Worm (Caenorhabditis elegans) whole organism, L4 larva: ENCODE data around the gene F22E12.3.

Experiments used
- F37D6.2 ChIP-seq: sonication (generic microtip); optimal IDR thresholded peaks from 2 replicates; lab custom pipeline; 2016; ENCODE audit warnings: mild to moderate bottlenecking, missing genetic modification characterization, missing compliant biosample characterization
- F44E2.7 ChIP-seq: fragments of 200-800 bp; sonication (Bioruptor generic); IDR thresholded peaks from 2 replicates; pipeline ENCODE4 v2.1.2; 2022; ENCODE audit warnings: missing genetic modification characterization, missing compliant biosample characterization
- F49E8.2 ChIP-seq: sonication (generic microtip); optimal IDR thresholded peaks from 2 replicates; lab custom pipeline; 2016; ENCODE audit warnings: missing compliant biosample characterization, mild to moderate bottlenecking, missing genetic modification characterization, borderline replicate concordance
- R02D3.7 ChIP-seq: fragments of 150-350 bp; sonication (generic microtip); optimal IDR thresholded peaks from 3 replicates; lab custom pipeline; 2014; ENCODE audit warnings: missing biosample characterization, missing genetic modification characterization
- Y105C5A.15 ChIP-seq: fragments of 200-800 bp; sonication (Bioruptor generic); IDR thresholded peaks from 2 replicates; pipeline ENCODE4 v1.3.6; 2022; ENCODE audit warnings: missing genetic modification characterization, missing compliant biosample characterization
- Y5F2A.4 ChIP-seq: fragments of 200-800 bp; sonication (Bioruptor generic); optimal IDR thresholded peaks from 2 replicates; lab custom pipeline; 2018; ENCODE audit warnings: mild to moderate bottlenecking, missing genetic modification characterization, missing compliant biosample characterization
- Y75B8A.6 ChIP-seq: fragments of 200-800 bp; sonication (Bioruptor generic); IDR thresholded peaks from 2 replicates; pipeline ENCODE4 v1.3.6; 2022; ENCODE audit warnings: missing genetic modification reagents, missing genetic modification characterization, missing compliant biosample characterization
- aha-1 ChIP-seq: fragments of 150-350 bp; peaks from one replicate; lab custom pipeline; 2014; ENCODE audit warnings: missing biosample characterization, missing genetic modification characterization
- ceh-28 ChIP-seq: fragments of 150-350 bp; optimal IDR thresholded peaks from 2 replicates; lab custom pipeline; 2014; ENCODE audit warnings: missing biosample characterization, missing genetic modification reagents, missing genetic modification characterization
- ceh-32 ChIP-seq: sonication (generic microtip); optimal IDR thresholded peaks from 2 replicates; lab custom pipeline; 2016; ENCODE audit warnings: mild to moderate bottlenecking, missing genetic modification characterization, missing compliant biosample characterization; ENCODE audit not compliant: poor library complexity
- cey-2 ChIP-seq: sonication (generic microtip); optimal IDR thresholded peaks from 3 replicates; lab custom pipeline; 2017; ENCODE audit warnings: missing genetic modification characterization, mild to moderate bottlenecking, missing compliant biosample characterization, antibody characterized with exemption, borderline replicate concordance; ENCODE audit not compliant: insufficient read depth
- daf-19 ChIP-seq: fragments of 200-800 bp; sonication (Bioruptor generic); conservative IDR thresholded peaks from 2 replicates; pipeline ENCODE4 v1.3.6; 2022; ENCODE audit warnings: missing genetic modification characterization, missing compliant biosample characterization
- daf-8 ChIP-seq: fragments of 200-800 bp; sonication (Bioruptor generic); IDR thresholded peaks from 2 replicates; pipeline ENCODE4 v1.3.6; 2022; ENCODE audit warnings: missing genetic modification characterization, missing compliant biosample characterization
- dpl-1 ChIP-seq: fragments of 150-350 bp; optimal IDR thresholded peaks from 2 replicates; lab custom pipeline; 2014; ENCODE audit warnings: missing biosample characterization, missing genetic modification reagents, missing genetic modification characterization
- duxl-1 ChIP-seq: sonication (generic microtip); optimal IDR thresholded peaks from 2 replicates; lab custom pipeline; 2016; ENCODE audit warnings: mild to moderate bottlenecking, missing genetic modification characterization, moderate library complexity, missing compliant biosample characterization; ENCODE audit not compliant: poor library complexity
- egl-27 ChIP-seq: sonication (generic microtip); optimal IDR thresholded peaks from 3 replicates; lab custom pipeline; 2017; ENCODE audit warnings: missing biosample characterization, missing genetic modification reagents, missing genetic modification characterization
- fkh-10 ChIP-seq: fragments of 150-350 bp; optimal IDR thresholded peaks from 2 replicates; lab custom pipeline; 2014; ENCODE audit warnings: missing biosample characterization, missing genetic modification reagents, missing genetic modification characterization
- hif-1 ChIP-seq, 2 experiments: sonication (generic microtip); optimal IDR thresholded peaks; 2 replicates each; lab custom pipeline; 2016 to 2017; ENCODE audit warnings: missing compliant biosample characterization in 2 of 2, missing genetic modification characterization in 2 of 2, missing genetic modification reagents in 2 of 2, missing genotype in 2 of 2, mild to moderate bottlenecking in 1 of 2
- hlh-30 ChIP-seq: sonication (generic microtip); optimal IDR thresholded peaks from 2 replicates; lab custom pipeline; 2017; ENCODE audit warnings: antibody characterized with exemption, mild to moderate bottlenecking, missing genetic modification characterization, missing compliant biosample characterization; ENCODE audit not compliant: insufficient read depth
- hmg-1.1 ChIP-seq: fragments of 200-800 bp; sonication (Bioruptor generic); IDR thresholded peaks from 2 replicates; pipeline ENCODE4 v1.3.6; 2022; ENCODE audit warnings: missing genetic modification reagents, missing genetic modification characterization, missing compliant biosample characterization
- jun-1 ChIP-seq: fragments of 150-350 bp; optimal IDR thresholded peaks from 2 replicates; lab custom pipeline; 2014; ENCODE audit warnings: missing biosample characterization, missing genetic modification reagents, missing genetic modification characterization
- lin-1 ChIP-seq: fragments of 200-800 bp; sonication (Bioruptor generic); IDR thresholded peaks from 2 replicates; pipeline ENCODE4 v1.3.6; 2022; ENCODE audit warnings: missing genetic modification reagents, missing genetic modification characterization, missing compliant biosample characterization
- lin-13 ChIP-seq: fragments of 150-350 bp; optimal IDR thresholded peaks from 2 replicates; lab custom pipeline; 2014; ENCODE audit warnings: missing biosample characterization, missing genetic modification reagents, missing genetic modification characterization
- lin-39 ChIP-seq: fragments of 150-350 bp; optimal IDR thresholded peaks from 2 replicates; lab custom pipeline; 2014; ENCODE audit warnings: missing biosample characterization, missing genetic modification reagents, missing genetic modification characterization
- lsy-2 ChIP-seq, 2 experiments: fragments of 150-350 bp in 1 of 2; sonication (generic microtip) in 1 of 2; optimal IDR thresholded peaks; 2 replicates each; lab custom pipeline; 2014 to 2017; ENCODE audit warnings: missing biosample characterization in 2 of 2, missing genetic modification characterization in 2 of 2
- madf-5 ChIP-seq, 2 experiments: fragments of 200-800 bp; sonication (Bioruptor generic); IDR thresholded peaks; 2 replicates each; pipeline ENCODE4 v1.3.6; 2022; ENCODE audit warnings: missing compliant biosample characterization in 2 of 2, missing genetic modification characterization in 2 of 2
- madf-9 ChIP-seq: fragments of 200-800 bp; sonication (Bioruptor generic); conservative IDR thresholded peaks from 2 replicates; pipeline ENCODE4 v1.3.6; 2022; ENCODE audit warnings: missing genetic modification reagents, missing genetic modification characterization, missing compliant biosample characterization
- mdl-1 ChIP-seq, 2 experiments: fragments of 150-350 bp in 1 of 2; sonication (generic microtip) in 1 of 2; optimal IDR thresholded peaks; 2 replicates each; lab custom pipeline; 2014 to 2017; ENCODE audit warnings: missing biosample characterization in 2 of 2, missing genetic modification characterization in 2 of 2
- mdt-29 ChIP-seq: fragments of 200-800 bp; sonication (Bioruptor generic); IDR thresholded peaks from 2 replicates; pipeline ENCODE4 v1.3.6; 2022; ENCODE audit warnings: missing genetic modification reagents, missing genetic modification characterization, missing compliant biosample characterization
- mes-2 ChIP-seq: sonication (generic microtip); optimal IDR thresholded peaks from 2 replicates; lab custom pipeline; 2016; ENCODE audit warnings: missing genotype, mild to moderate bottlenecking, missing genetic modification characterization, missing compliant biosample characterization; ENCODE audit not compliant: poor library complexity, severe bottlenecking
- mxl-3 ChIP-seq: fragments of 200-800 bp; sonication (Bioruptor generic); optimal IDR thresholded peaks from 2 replicates; lab custom pipeline; 2018; ENCODE audit warnings: mild to moderate bottlenecking, missing genetic modification characterization, missing compliant biosample characterization
- nhr-102 ChIP-seq: sonication (generic microtip); optimal IDR thresholded peaks from 2 replicates; lab custom pipeline; 2016; ENCODE audit warnings: mild to moderate bottlenecking, missing genetic modification characterization, moderate library complexity, missing compliant biosample characterization
- nhr-11 ChIP-seq: fragments of 150-350 bp; optimal IDR thresholded peaks from 2 replicates; lab custom pipeline; 2014; ENCODE audit warnings: missing biosample characterization, missing genetic modification characterization
- nhr-111 ChIP-seq: fragments of 200-800 bp; sonication (Bioruptor generic); optimal IDR thresholded peaks from 2 replicates; lab custom pipeline; 2018; ENCODE audit warnings: mild to moderate bottlenecking, missing genetic modification characterization, missing compliant biosample characterization
- nhr-28 ChIP-seq: fragments of 150-350 bp; optimal IDR thresholded peaks from 2 replicates; lab custom pipeline; 2014; ENCODE audit warnings: missing biosample characterization, missing genetic modification characterization
- nhr-42 ChIP-seq: fragments of 200-800 bp; sonication (Bioruptor generic); IDR thresholded peaks from 2 replicates; pipeline ENCODE4 v1.3.6; 2022; ENCODE audit warnings: missing genetic modification characterization, missing compliant biosample characterization
- nhr-6 ChIP-seq: fragments of 150-350 bp; optimal IDR thresholded peaks from 2 replicates; lab custom pipeline; 2014; ENCODE audit warnings: missing biosample characterization, missing genetic modification characterization
- pha-4 ChIP-seq, 2 experiments: fragments of 150-350 bp in 1 of 2; fragments of 200-800 bp in 1 of 2; sonication (Bioruptor generic) in 1 of 2; IDR thresholded peaks in 1 of 2; optimal IDR thresholded peaks in 1 of 2; 2 replicates each; pipeline versions ENCODE4 v1.3.6 to Lab custom; 2014 to 2022; ENCODE audit warnings: missing genetic modification characterization in 2 of 2, missing genetic modification reagents in 2 of 2, missing biosample characterization in 1 of 2, missing compliant biosample characterization in 1 of 2
- pqm-1 ChIP-seq: sonication (generic microtip); optimal IDR thresholded peaks from 2 replicates; lab custom pipeline; 2017; ENCODE audit warnings: missing biosample characterization, missing genetic modification characterization
- saeg-2 ChIP-seq: fragments of 200-800 bp; sonication (Bioruptor generic); IDR thresholded peaks from 2 replicates; pipeline ENCODE4 v1.3.6; 2022; ENCODE audit warnings: missing genetic modification reagents, missing genetic modification characterization, missing compliant biosample characterization
- set-16 ChIP-seq: fragments of 200-800 bp; sonication (Bioruptor generic); IDR thresholded peaks from 2 replicates; pipeline ENCODE4 v1.3.6; 2022; ENCODE audit warnings: missing genetic modification reagents, missing genetic modification characterization, missing compliant biosample characterization
- skn-1 ChIP-seq: fragments of 150-350 bp; optimal IDR thresholded peaks from 2 replicates; lab custom pipeline; 2014; ENCODE audit warnings: missing biosample characterization, missing genetic modification characterization
- snpc-1.2 ChIP-seq: fragments of 200-800 bp; sonication (Bioruptor generic); IDR thresholded peaks from 2 replicates; pipeline ENCODE4 v1.3.6; 2022; ENCODE audit warnings: missing genetic modification reagents, missing genetic modification characterization, missing compliant biosample characterization
- snpc-4 ChIP-seq: fragments of 150-350 bp; optimal IDR thresholded peaks from 2 replicates; lab custom pipeline; 2014; ENCODE audit warnings: missing biosample characterization, missing genetic modification characterization
- spr-1 ChIP-seq: sonication (generic microtip); optimal IDR thresholded peaks from 2 replicates; lab custom pipeline; 2016; ENCODE audit warnings: mild to moderate bottlenecking, missing genetic modification characterization, missing compliant biosample characterization
- unc-62 ChIP-seq, 3 experiments: fragments of 150-350 bp in 1 of 3; sonication (generic microtip); optimal IDR thresholded peaks in 2 of 3; peaks in 1 of 3; 1 replicate in 1 of 3; 2 replicates in 2 of 3; lab custom pipeline; 2014 to 2017; ENCODE audit warnings: missing biosample characterization in 3 of 3, missing genetic modification characterization in 3 of 3, missing genetic modification reagents in 3 of 3, missing genotype in 1 of 3
- zag-1 ChIP-seq: fragments of 150-350 bp; optimal IDR thresholded peaks from 2 replicates; lab custom pipeline; 2014; ENCODE audit warnings: missing biosample characterization, missing genetic modification characterization
- zip-11 ChIP-seq: fragments of 200-800 bp; sonication (Bioruptor generic); IDR thresholded peaks from 2 replicates; pipeline ENCODE4 v1.3.6; 2022; ENCODE audit warnings: missing genetic modification characterization, missing compliant biosample characterization
- ztf-11 ChIP-seq: fragments of 150-350 bp; optimal IDR thresholded peaks from 2 replicates; lab custom pipeline; 2014; ENCODE audit warnings: missing biosample characterization, missing genetic modification characterization
- ztf-7 ChIP-seq: fragments of 150-350 bp; optimal IDR thresholded peaks from 2 replicates; lab custom pipeline; 2014; ENCODE audit warnings: missing biosample characterization, missing genetic modification characterization

F22E12.3 gene

DNA sequence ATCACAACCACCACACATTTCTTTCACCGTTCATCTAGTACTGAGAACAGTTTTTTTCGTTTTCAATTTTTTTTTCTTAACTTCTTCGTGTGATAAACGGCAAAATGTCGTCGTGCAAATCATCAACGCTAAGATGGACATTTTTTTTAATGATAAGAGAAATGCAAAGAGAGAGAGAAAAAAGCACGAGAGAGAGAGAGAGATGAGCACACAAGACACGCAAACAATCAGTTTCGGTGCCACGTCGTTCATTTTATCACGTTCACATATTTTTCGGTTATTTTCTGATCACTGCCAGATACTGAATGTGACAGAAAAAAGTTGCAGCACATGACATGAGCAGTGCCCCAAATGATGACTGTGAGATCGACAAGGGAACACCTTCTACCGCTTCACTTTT, 5.0 kb upstream of the F22E12.3 start, which contains the start of gene egl-9 (continued):
- TF ChIP-seq nhr-42 (no peak), mdt-29 (peak; percentile 33; the same call in 1 of the 2 replicates), nhr-6 (tag; lab: Kevin White, UChicago) (no peak), pqm-1 (tag; lab: Kevin White, UChicago) (peak; percentile 19), lin-1 (GFP tag; lab: Robert Waterston, UW) (0 out of 2 replicates have a peak, but pooled peaks have one; percentile 15), fkh-10 (GFP tag; lab: Kevin White, UChicago) (no peak), snpc-1.2 (GFP tag; lab: Robert Waterston, UW) (no peak), egl-27 (tag; lab: Kevin White, UChicago) (no peak), lin-13 (GFP tag; lab: Kevin White, UChicago) (peak; percentile 3), Y105C5A.15 (GFP tag; lab: Robert Waterston, UW) (no peak), daf-8 (no peak), dpl-1 (no peak), Y75B8A.6 (0 out of 2 replicates have a peak, but pooled peaks have one; percentile 16), zag-1 (tag; lab: Kevin White, UChicago) (no peak), mxl-3 (GFP tag; lab: Kevin White, UChicago) (peak; percentile 2), daf-19 (GFP tag; lab: Robert Waterston, UW) (no peak), ztf-11 (no peak), jun-1 (tag; lab: Kevin White, UChicago) (no peak), hif-1 (tag; optimal IDR thresholded peaks at IDR 0.05; lab: Kevin White, UChicago) (peak; percentile 78 to 98), pha-4 (GFP tag; IDR thresholded peaks at IDR 0.05; lab: Robert Waterston, UW) (no peak; the same call in 1 of the 2 replicates), pha-4 (tag; optimal IDR thresholded peaks at IDR 0.05; lab: Kevin White, UChicago) (no peak), duxl-1 (tag; lab: Kevin White, UChicago) (no peak), saeg-2 (GFP tag; lab: Robert Waterston, UW) (no peak), nhr-28 (tag; lab: Kevin White, UChicago) (peak; percentile 64), nhr-102 (tag; lab: Kevin White, UChicago) (peak; percentile 7), mes-2 (peak; percentile 55), R02D3.7 (tag; lab: Kevin White, UChicago) (no peak), zip-11 (GFP tag; lab: Robert Waterston, UW) (no peak), F44E2.7 (GFP tag; lab: Robert Waterston, UW) (no peak), nhr-111 (GFP tag; lab: Kevin White, UChicago) (no peak), nhr-11 (tag; lab: Kevin White, UChicago) (no peak), ztf-7 (tag; lab: Kevin White, UChicago) (no peak), hlh-30 (tag; lab: Kevin White, UChicago) (peak; percentile 85), mdl-1 (tag; optimal IDR thresholded peaks at IDR 0.05; lab: Kevin White, UChicago) (peak in 1 of 2 experiments; percentile 62), madf-9 (GFP tag; lab: Robert Waterston, UW) (no peak), hmg-1.1 (no peak), ceh-28 (tag; lab: Kevin White, UChicago) (no peak), skn-1 (tag; lab: Kevin White, UChicago) (no peak), F37D6.2 (tag; lab: Kevin White, UChicago) (no peak), spr-1 (no peak), lin-39 (tag; lab: Kevin White, UChicago) (no peak), snpc-4 (tag; lab: Kevin White, UChicago) (no peak), aha-1 (peak; percentile 99), ceh-32 (no peak), lsy-2 (tag; optimal IDR thresholded peaks at IDR 0.05; lab: Kevin White, UChicago) (peak in 1 of 2 experiments; percentile 57), unc-62 (GFP tag; optimal IDR thresholded peaks at IDR 0.05 in 1 of 2; lab: Kevin White, UChicago) (peak in 1 of 2 experiments; percentile 24), unc-62 (tag; optimal IDR thresholded peaks at IDR 0.05; lab: Kevin White, UChicago) (no peak), set-16 (GFP tag; lab: Robert Waterston, UW) (no peak), cey-2 (no peak), Y5F2A.4 (GFP tag; lab: Kevin White, UChicago) (no peak), madf-5 (GFP tag; IDR thresholded peaks at IDR 0.05; lab: Robert Waterston, UW) (no peak), F49E8.2 (tag; lab: Kevin White, UChicago) (no peak)
